Fruit fly (Drosophila melanogaster) whole organism, embryonic: ENCODE data around the gene stg.

ENCODE experiments used
- Abd-B ChIP-seq: fragments of 200-800 bp; sonication (Bioruptor generic); optimal IDR thresholded peaks from 2 replicates; lab custom pipeline; 2018; ENCODE audit warnings: missing biosample characterization, mild to moderate bottlenecking, missing genetic modification characterization, moderate library complexity
- Asciz ChIP-seq: fragments of 200-800 bp; sonication (Bioruptor generic); optimal IDR thresholded peaks from 2 replicates; lab custom pipeline; 2017; ENCODE audit warnings: missing biosample characterization, mild to moderate bottlenecking, missing genetic modification characterization, missing genetic modification reagents
- CG10543 ChIP-seq: fragments of 200-800 bp; sonication (Bioruptor generic); optimal IDR thresholded peaks from 3 replicates; lab custom pipeline; 2017; ENCODE audit warnings: missing biosample characterization, mild to moderate bottlenecking, missing genetic modification characterization, moderate library complexity
- CG10654 ChIP-seq: fragments of 200-800 bp; sonication (Bioruptor generic); optimal IDR thresholded peaks from 2 replicates; lab custom pipeline; 2016; ENCODE audit warnings: missing biosample characterization, missing genetic modification characterization
- CG11723 ChIP-seq: fragments of 200-800 bp; sonication (Bioruptor generic); optimal IDR thresholded peaks from 2 replicates; lab custom pipeline; 2017; ENCODE audit warnings: missing biosample characterization, mild to moderate bottlenecking, missing genetic modification characterization
- CG13624 ChIP-seq: fragments of 200-800 bp; sonication (Bioruptor generic); optimal IDR thresholded peaks from 2 replicates; lab custom pipeline; 2016; ENCODE audit warnings: missing biosample characterization, missing genetic modification characterization
- CG14014 ChIP-seq: fragments of 200-800 bp; sonication (Bioruptor generic); IDR thresholded peaks from 2 replicates; pipeline ENCODE4 v1.3.6; 2022; ENCODE audit warnings: missing biosample characterization, missing genetic modification characterization
- CG17186 ChIP-seq: fragments of 200-800 bp; sonication (Bioruptor generic); optimal IDR thresholded peaks from 3 replicates; lab custom pipeline; 2017; ENCODE audit warnings: missing biosample characterization, missing genetic modification reagents, missing genetic modification characterization
- CG17912 ChIP-seq: fragments of 200-800 bp; sonication (Bioruptor generic); optimal IDR thresholded peaks from 2 replicates; lab custom pipeline; 2018; ENCODE audit warnings: missing biosample characterization, mild to moderate bottlenecking, missing genetic modification characterization
- CG18619 ChIP-seq: fragments of 200-800 bp; sonication (Bioruptor generic); optimal IDR thresholded peaks from 3 replicates; lab custom pipeline; 2017; ENCODE audit warnings: missing biosample characterization, mild to moderate bottlenecking, missing genetic modification characterization
- CG2116 ChIP-seq: fragments of 200-800 bp; sonication (Bioruptor generic); optimal IDR thresholded peaks from 3 replicates; lab custom pipeline; 2018; ENCODE audit warnings: missing biosample characterization, mild to moderate bottlenecking, missing genetic modification characterization
- CG31224 ChIP-seq: fragments of 200-800 bp; sonication (Bioruptor generic); IDR thresholded peaks from 2 replicates; pipeline ENCODE4 v1.3.6; 2022; ENCODE audit warnings: missing biosample characterization, missing genetic modification characterization
- CG32532 ChIP-seq: fragments of 200-800 bp; sonication (Bioruptor generic); IDR thresholded peaks from 2 replicates; pipeline ENCODE4 v1.3.6; 2022; ENCODE audit warnings: missing biosample characterization, missing genetic modification characterization
- CG5180 ChIP-seq: fragments of 200-800 bp; sonication (Bioruptor generic); optimal IDR thresholded peaks from 3 replicates; lab custom pipeline; 2017; ENCODE audit warnings: missing biosample characterization, missing genetic modification characterization, mild to moderate bottlenecking, moderate library complexity, missing genetic modification reagents
- CG6689 ChIP-seq: fragments of 200-800 bp; sonication (Bioruptor generic); IDR thresholded peaks from 2 replicates; pipeline ENCODE4 v1.3.6; 2022; ENCODE audit warnings: missing biosample characterization, missing genetic modification characterization
- CG7987 ChIP-seq: fragments of 200-800 bp; sonication (Bioruptor generic); optimal IDR thresholded peaks from 2 replicates; lab custom pipeline; 2018; ENCODE audit warnings: missing biosample characterization, mild to moderate bottlenecking, missing genetic modification characterization, moderate library complexity
- CG9932 ChIP-seq: fragments of 200-800 bp; sonication (Bioruptor generic); IDR thresholded peaks from 2 replicates; pipeline ENCODE4 v1.3.6; 2022; ENCODE audit warnings: missing biosample characterization, missing genetic modification characterization
- CrebB ChIP-seq: fragments of 200-800 bp; sonication (Bioruptor generic); optimal IDR thresholded peaks from 3 replicates; lab custom pipeline; 2018; ENCODE audit warnings: missing biosample characterization, mild to moderate bottlenecking, missing genetic modification characterization
- Dll ChIP-seq: fragments of 200-800 bp; sonication (Bioruptor generic); IDR thresholded peaks from 4 replicates; pipeline ENCODE4 v1.3.6; 2022; ENCODE audit warnings: missing biosample characterization, missing genetic modification characterization; ENCODE audit not compliant: partially characterized antibody
- Hey ChIP-seq: fragments of 200-800 bp; sonication (Bioruptor generic); optimal IDR thresholded peaks from 3 replicates; lab custom pipeline; 2018; ENCODE audit warnings: missing biosample characterization, mild to moderate bottlenecking, missing genetic modification characterization
- Jarid2 ChIP-seq: fragments of 200-800 bp; sonication (Bioruptor generic); optimal IDR thresholded peaks from 3 replicates; lab custom pipeline; 2017; ENCODE audit warnings: mild to moderate bottlenecking, missing biosample characterization, missing genetic modification reagents, missing genetic modification characterization
- NK7.1 ChIP-seq: fragments of 200-800 bp; sonication (Bioruptor generic); optimal IDR thresholded peaks from 3 replicates; lab custom pipeline; 2016; ENCODE audit warnings: missing biosample characterization, missing genetic modification characterization
- Nf-YC ChIP-seq: fragments of 200-800 bp; optimal IDR thresholded peaks from 3 replicates; lab custom pipeline; 2019; ENCODE audit warnings: missing biosample characterization, mild to moderate bottlenecking, missing genetic modification characterization, moderate library complexity
- NfI ChIP-seq: fragments of 200-800 bp; sonication (Bioruptor generic); optimal IDR thresholded peaks from 3 replicates; lab custom pipeline; 2018; ENCODE audit warnings: missing biosample characterization, mild to moderate bottlenecking, missing genetic modification characterization, moderate library complexity
- Oli ChIP-seq: fragments of 200-800 bp; sonication (Bioruptor generic); optimal IDR thresholded peaks from 2 replicates; lab custom pipeline; 2018; ENCODE audit warnings: missing biosample characterization, mild to moderate bottlenecking, missing genetic modification characterization, moderate library complexity
- Opbp ChIP-seq: fragments of 200-800 bp; sonication (Bioruptor generic); IDR thresholded peaks from 3 replicates; pipeline ENCODE4 v1.3.6; 2022; ENCODE audit warnings: missing biosample characterization, missing genetic modification characterization; ENCODE audit not compliant: partially characterized antibody
- Optix ChIP-seq: fragments of 200-800 bp; sonication (Bioruptor generic); IDR thresholded peaks from 3 replicates; pipeline ENCODE4 v1.3.6; 2022; ENCODE audit warnings: missing biosample characterization, missing genetic modification characterization
- Sry-β ChIP-seq: fragments of 200-800 bp; sonication (Bioruptor generic); optimal IDR thresholded peaks from 2 replicates; lab custom pipeline; 2018; ENCODE audit warnings: missing biosample characterization, mild to moderate bottlenecking, missing genetic modification characterization, moderate library complexity
- Stat92E ChIP-seq, 3 experiments: fragments of >200 bp in 2 of 3; fragments of 200-800 bp in 1 of 3; sonication (Bioruptor generic) in 1 of 3; optimal IDR thresholded peaks; 2 replicates each; lab custom pipeline; 2017 to 2019; ENCODE audit warnings: missing biosample characterization in 3 of 3, missing genetic modification characterization in 3 of 3, mild to moderate bottlenecking in 1 of 3, moderate library complexity in 1 of 3
- Tbp ChIP-seq: fragments of >200 bp; optimal IDR thresholded peaks from 2 replicates; lab custom pipeline; 2018; ENCODE audit warnings: missing biosample characterization, missing genetic modification characterization
- bbx ChIP-seq: fragments of 200-800 bp; sonication (Bioruptor generic); IDR thresholded peaks from 2 replicates; pipeline ENCODE4 v1.3.6; 2022; ENCODE audit warnings: missing biosample characterization, missing genetic modification characterization; ENCODE audit not compliant: partially characterized antibody
- cad ChIP-seq: fragments of >200 bp; optimal IDR thresholded peaks from 2 replicates; lab custom pipeline; 2017; ENCODE audit warnings: missing biosample characterization, missing genetic modification characterization
- cato ChIP-seq: fragments of 200-800 bp; sonication (Bioruptor generic); optimal IDR thresholded peaks from 2 replicates; lab custom pipeline; 2016; ENCODE audit warnings: missing biosample characterization, missing genetic modification characterization, borderline replicate concordance
- chinmo ChIP-seq: fragments of 200-800 bp; sonication (Bioruptor generic); IDR thresholded peaks from 4 replicates; pipeline ENCODE4 v1.3.6; 2022; ENCODE audit warnings: missing biosample characterization, missing genetic modification characterization; ENCODE audit not compliant: partially characterized antibody
- chn ChIP-seq: fragments of 200-800 bp; sonication (Bioruptor generic); optimal IDR thresholded peaks from 2 replicates; lab custom pipeline; 2016; ENCODE audit warnings: missing biosample characterization, missing genetic modification characterization
- gcm ChIP-seq: fragments of 200-800 bp; sonication (Bioruptor generic); optimal IDR thresholded peaks from 2 replicates; lab custom pipeline; 2019; ENCODE audit warnings: missing biosample characterization, mild to moderate bottlenecking, missing genetic modification characterization, moderate library complexity
- gro ChIP-seq: fragments of 200-800 bp; sonication (Bioruptor generic); optimal IDR thresholded peaks from 2 replicates; lab custom pipeline; 2016; ENCODE audit warnings: missing biosample characterization, missing genetic modification characterization
- hkb ChIP-seq, 2 experiments: fragments of 200-800 bp in 1 of 2; fragments of >200 bp in 1 of 2; sonication (Bioruptor generic) in 1 of 2; IDR thresholded peaks in 1 of 2; optimal IDR thresholded peaks in 1 of 2; 2 replicates each; pipeline versions ENCODE4 v1.3.6 to Lab custom; 2017 to 2022; ENCODE audit warnings: missing biosample characterization in 1 of 2, missing genetic modification characterization in 1 of 2
- kay ChIP-seq: fragments of 200-800 bp; sonication (Bioruptor generic); optimal IDR thresholded peaks from 2 replicates; lab custom pipeline; 2016; ENCODE audit warnings: missing biosample characterization, missing genetic modification characterization
- mam ChIP-seq: fragments of 200-800 bp; sonication (Bioruptor generic); optimal IDR thresholded peaks from 3 replicates; lab custom pipeline; 2016; ENCODE audit warnings: missing biosample characterization, missing genetic modification characterization
- rib ChIP-seq: fragments of 200-800 bp; sonication (Bioruptor generic); IDR thresholded peaks from 2 replicates; pipeline ENCODE4 v1.3.6; 2022; ENCODE audit warnings: missing biosample characterization, missing genetic modification characterization
- ro ChIP-seq: fragments of 200-800 bp; sonication (Bioruptor generic); IDR thresholded peaks from 2 replicates; pipeline ENCODE4 v1.3.6; 2022; ENCODE audit warnings: missing biosample characterization, missing genetic modification characterization
- salm ChIP-seq: fragments of 200-800 bp; sonication (Bioruptor generic); optimal IDR thresholded peaks from 2 replicates; lab custom pipeline; 2018; ENCODE audit warnings: missing biosample characterization, mild to moderate bottlenecking, missing genetic modification characterization
- sc ChIP-seq, 3 experiments: fragments of >200 bp in 2 of 3; fragments of 200-800 bp in 1 of 3; sonication (Bioruptor generic) in 1 of 3; optimal IDR thresholded peaks; 2 replicates in 2 of 3; 3 replicates in 1 of 3; lab custom pipeline; 2017; ENCODE audit warnings: mild to moderate bottlenecking in 1 of 3, missing biosample characterization in 1 of 3, missing genetic modification characterization in 1 of 3, missing genetic modification reagents in 1 of 3
- sima ChIP-seq: fragments of 200-800 bp; sonication (Bioruptor generic); optimal IDR thresholded peaks from 2 replicates; lab custom pipeline; 2016; ENCODE audit warnings: missing biosample characterization, missing genetic modification characterization
- vnd ChIP-seq: fragments of 200-800 bp; sonication (Bioruptor generic); IDR thresholded peaks from 3 replicates; pipeline ENCODE4 v1.3.6; 2022; ENCODE audit warnings: missing biosample characterization, missing genetic modification characterization; ENCODE audit not compliant: partially characterized antibody
- wor ChIP-seq: fragments of 200-800 bp; sonication (Bioruptor generic); IDR thresholded peaks from 2 replicates; pipeline ENCODE4 v1.3.6; 2022; ENCODE audit warnings: missing biosample characterization, missing genetic modification characterization
- zen ChIP-seq: fragments of 200-800 bp; sonication (Bioruptor generic); optimal IDR thresholded peaks from 3 replicates; lab custom pipeline; 2018; ENCODE audit warnings: missing biosample characterization, mild to moderate bottlenecking, missing genetic modification characterization, moderate library complexity
- zf30C ChIP-seq: fragments of 200-800 bp; sonication (Bioruptor generic); optimal IDR thresholded peaks from 3 replicates; lab custom pipeline; 2018; ENCODE audit warnings: missing biosample characterization, mild to moderate bottlenecking, missing genetic modification characterization

stg gene

DNA sequence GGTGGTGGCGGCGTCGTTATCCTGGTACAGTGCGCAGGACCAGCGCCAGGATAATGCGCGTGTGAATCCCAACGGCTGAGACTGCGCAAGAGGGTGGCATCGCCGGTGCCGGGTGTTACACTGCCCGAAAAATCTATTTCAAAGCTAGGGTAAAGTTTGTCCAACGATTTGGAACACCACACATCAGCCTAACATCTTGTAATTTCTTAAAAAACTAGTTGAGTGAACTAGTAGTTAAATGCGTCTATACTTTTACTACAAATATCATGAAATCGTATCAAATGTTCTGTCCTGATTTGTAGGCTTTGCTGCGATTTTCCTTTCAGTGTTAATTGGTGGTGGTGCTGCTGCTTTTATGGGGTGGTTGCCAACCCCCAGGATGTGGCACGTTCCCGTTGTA is 9.5 kb upstream of the stg start (continued):
- TF ChIP-seq CG5180 (GFP tag; lab: Kevin White, UChicago) (no peak), hkb (optimal IDR thresholded peaks at IDR 0.05; lab: Kevin White, UChicago) (no peak), hkb (GFP tag; IDR thresholded peaks at IDR 0.05; lab: Robert Waterston, UW) (no peak), mam (GFP tag; lab: Kevin White, UChicago) (no peak), CG32532 (no peak), CG31224 (GFP tag; lab: Robert Waterston, UW) (no peak), Jarid2 (GFP tag; lab: Kevin White, UChicago) (no peak), CG18619 (GFP tag; lab: Kevin White, UChicago) (no peak), Nf-YC (tag; lab: Kevin White, UChicago) (no peak), Dll (no peak), zen (tag; lab: Kevin White, UChicago) (no peak), vnd (GFP tag; lab: Robert Waterston, UW) (no peak), CG10654 (no peak), Hey (tag; lab: Kevin White, UChicago) (no peak), chinmo (GFP tag; lab: Robert Waterston, UW) (no peak), CG13624 (GFP tag; lab: Kevin White, UChicago) (no peak), CG10543 (GFP tag; lab: Kevin White, UChicago) (no peak), CG7987 (GFP tag; lab: Kevin White, UChicago) (no peak), CG11723 (GFP tag; lab: Kevin White, UChicago) (no peak), gro (GFP tag; lab: Kevin White, UChicago) (no peak), NK7.1 (GFP tag; lab: Kevin White, UChicago) (no peak), chn (GFP tag; lab: Kevin White, UChicago) (peak; percentile 11), NfI (GFP tag; lab: Kevin White, UChicago) (no peak), sima (no peak), CG17912 (GFP tag; lab: Kevin White, UChicago) (no peak), CG9932 (GFP tag; lab: Robert Waterston, UW) (no peak), Abd-B (no peak), Opbp (GFP tag; lab: Robert Waterston, UW) (no peak), CrebB (tag; lab: Kevin White, UChicago) (no peak), ro (GFP tag; lab: Robert Waterston, UW) (no peak), Stat92E (GFP tag; optimal IDR thresholded peaks at IDR 0.05; lab: Kevin White, UChicago) (peak in 1 of 3 experiments; percentile 18), Tbp (no peak), gcm (GFP tag; lab: Kevin White, UChicago) (peak; percentile 28), zf30C (GFP tag; lab: Kevin White, UChicago) (peak; percentile 90), CG2116 (GFP tag; lab: Kevin White, UChicago) (no peak), Sry-β (no peak), wor (GFP tag; lab: Robert Waterston, UW) (0 out of 2 replicates have a peak, but pooled peaks have one; percentile 12), kay (GFP tag; lab: Kevin White, UChicago) (no peak), CG6689 (GFP tag; lab: Robert Waterston, UW) (peak; percentile 46), cato (GFP tag; lab: Kevin White, UChicago) (no peak), salm (no peak), Oli (tag; lab: Kevin White, UChicago) (peak; percentile 52), Optix (GFP tag; lab: Robert Waterston, UW) (0 out of 3 replicates have a peak, but pooled peaks have one; percentile 14), cad (GFP tag; lab: Kevin White, UChicago) (no peak), CG14014 (GFP tag; lab: Robert Waterston, UW) (no peak), CG17186 (GFP tag; lab: Kevin White, UChicago) (no peak), rib (no peak), bbx (GFP tag; lab: Robert Waterston, UW) (no peak), Asciz (GFP tag; lab: Kevin White, UChicago) (peak; percentile 18), sc (optimal IDR thresholded peaks at IDR 0.05; lab: Kevin White, UChicago) (no peak), sc (GFP tag; optimal IDR thresholded peaks at IDR 0.05; lab: Kevin White, UChicago) (peak; percentile 49)
